Worm (Caenorhabditis elegans) whole organism, L3 larva: ENCODE results near the gene F59A1.16.
A peak's percentile ranks its signal among the peaks of the same experiment; 100 is the strongest.

Source experiments
- R02D3.7 ChIP-seq: fragments of 150-350 bp; optimal IDR thresholded peaks from 2 replicates; lab custom pipeline; 2014; ENCODE audit warnings: missing biosample characterization, missing genetic modification characterization
- ZK546.5 ChIP-seq: sonication (generic microtip); optimal IDR thresholded peaks from 2 replicates; lab custom pipeline; 2017; ENCODE audit warnings: missing biosample characterization, missing genetic modification characterization
- aly-2 ChIP-seq: fragments of 150-350 bp; optimal IDR thresholded peaks from 2 replicates; lab custom pipeline; 2014; ENCODE audit warnings: missing biosample characterization, missing genetic modification characterization
- ama-1 ChIP-seq: fragments of 150-350 bp; optimal IDR thresholded peaks from 2 replicates; lab custom pipeline; 2018
- ceh-28 ChIP-seq: fragments of 150-350 bp; optimal IDR thresholded peaks from 2 replicates; lab custom pipeline; 2014; ENCODE audit warnings: missing biosample characterization, missing genetic modification reagents, missing genetic modification characterization
- ceh-82 ChIP-seq: fragments of 150-350 bp; optimal IDR thresholded peaks from 2 replicates; lab custom pipeline; 2014; ENCODE audit warnings: missing biosample characterization, missing genetic modification characterization
- daf-12 ChIP-seq: fragments of 150-350 bp; optimal IDR thresholded peaks from 2 replicates; lab custom pipeline; 2014; ENCODE audit warnings: missing biosample characterization, missing genetic modification reagents, missing genetic modification characterization
- egl-5 ChIP-seq: fragments of 150-350 bp; optimal IDR thresholded peaks from 2 replicates; lab custom pipeline; 2017; ENCODE audit warnings: missing biosample characterization, missing genetic modification reagents, missing genetic modification characterization, inconsistent platforms
- elt-1 ChIP-seq: fragments of 150-350 bp; optimal IDR thresholded peaks from 2 replicates; lab custom pipeline; 2014; ENCODE audit warnings: missing biosample characterization, missing genetic modification characterization
- elt-2 ChIP-seq: sonication (generic microtip); optimal IDR thresholded peaks from 2 replicates; lab custom pipeline; 2016; ENCODE audit warnings: missing genetic modification reagents, mild to moderate bottlenecking, missing genetic modification characterization, missing compliant biosample characterization
- elt-3 ChIP-seq, 3 experiments: fragments of 150-350 bp in 1 of 3; sonication (generic microtip) in 2 of 3; optimal IDR thresholded peaks; 2 replicates in 2 of 3; 4 replicates in 1 of 3; lab custom pipeline; 2014 to 2017; ENCODE audit warnings: missing biosample characterization in 3 of 3, missing genetic modification characterization in 3 of 3
- eor-1 ChIP-seq, 2 experiments: fragments of 150-350 bp; optimal IDR thresholded peaks; 2 replicates each; lab custom pipeline; 2014 to 2018; ENCODE audit warnings: missing biosample characterization in 2 of 2, missing genetic modification characterization in 2 of 2
- fkh-10 ChIP-seq: sonication (generic microtip); optimal IDR thresholded peaks from 2 replicates; lab custom pipeline; 2017; ENCODE audit warnings: missing biosample characterization, missing genetic modification reagents, missing genetic modification characterization
- fkh-2 ChIP-seq: fragments of 150-350 bp; optimal IDR thresholded peaks from 2 replicates; lab custom pipeline; 2014; ENCODE audit warnings: missing biosample characterization, missing genetic modification reagents, missing genetic modification characterization
- fos-1 ChIP-seq: fragments of 150-350 bp; optimal IDR thresholded peaks from 2 replicates; lab custom pipeline; 2014; ENCODE audit warnings: missing biosample characterization, missing genetic modification characterization
- hmg-11 ChIP-seq: sonication (generic microtip); optimal IDR thresholded peaks from 2 replicates; lab custom pipeline; 2016; ENCODE audit warnings: missing genetic modification characterization, missing compliant biosample characterization
- jun-1 ChIP-seq: fragments of 150-350 bp; optimal IDR thresholded peaks from 2 replicates; lab custom pipeline; 2014; ENCODE audit warnings: missing biosample characterization, missing genetic modification reagents, missing genetic modification characterization
- lin-15B ChIP-seq: fragments of 150-350 bp; optimal IDR thresholded peaks from 2 replicates; lab custom pipeline; 2014; ENCODE audit warnings: missing biosample characterization, missing genetic modification characterization
- lin-39 ChIP-seq: fragments of 150-350 bp; optimal IDR thresholded peaks from 2 replicates; lab custom pipeline; 2018; ENCODE audit warnings: missing biosample characterization, missing genetic modification reagents, missing genetic modification characterization
- mdl-1 ChIP-seq: fragments of 150-350 bp; optimal IDR thresholded peaks from 2 replicates; lab custom pipeline; 2014; ENCODE audit warnings: missing biosample characterization, missing genetic modification characterization
- nfya-1 ChIP-seq: sonication (generic microtip); optimal IDR thresholded peaks from 2 replicates; lab custom pipeline; 2017; ENCODE audit warnings: missing genetic modification characterization, mild to moderate bottlenecking, missing compliant biosample characterization, antibody characterized with exemption, moderate library complexity; ENCODE audit not compliant: insufficient read depth
- nhr-11 ChIP-seq: fragments of 150-350 bp; optimal IDR thresholded peaks from 2 replicates; lab custom pipeline; 2014; ENCODE audit warnings: missing biosample characterization, missing genetic modification characterization
- nhr-12 ChIP-seq: fragments of 150-350 bp; optimal IDR thresholded peaks from 2 replicates; lab custom pipeline; 2014; ENCODE audit warnings: missing biosample characterization, missing genetic modification characterization
- nhr-237 ChIP-seq: fragments of 150-350 bp; optimal IDR thresholded peaks from 2 replicates; lab custom pipeline; 2014; ENCODE audit warnings: missing biosample characterization, missing genetic modification characterization
- nhr-25 ChIP-seq: sonication (generic microtip); optimal IDR thresholded peaks from 2 replicates; lab custom pipeline; 2017; ENCODE audit warnings: missing biosample characterization, missing genetic modification characterization
- nhr-28 ChIP-seq: fragments of 150-350 bp; optimal IDR thresholded peaks from 2 replicates; lab custom pipeline; 2014; ENCODE audit warnings: missing biosample characterization, missing genetic modification characterization
- nhr-43 ChIP-seq: sonication (generic microtip); optimal IDR thresholded peaks from 2 replicates; lab custom pipeline; 2016; ENCODE audit warnings: mild to moderate bottlenecking, missing genetic modification characterization, missing compliant biosample characterization; ENCODE audit not compliant: poor library complexity, severe bottlenecking
- nhr-67 ChIP-seq: fragments of 150-350 bp; optimal IDR thresholded peaks from 2 replicates; lab custom pipeline; 2014; ENCODE audit warnings: missing biosample characterization, missing genetic modification characterization
- nhr-76 ChIP-seq: fragments of 150-350 bp; sonication (generic microtip); optimal IDR thresholded peaks from 5 replicates; lab custom pipeline; 2014; ENCODE audit warnings: missing biosample characterization, missing genetic modification characterization
- nhr-77 ChIP-seq: fragments of 150-350 bp; optimal IDR thresholded peaks from 2 replicates; lab custom pipeline; 2014; ENCODE audit warnings: missing biosample characterization, missing genetic modification characterization
- pqm-1 ChIP-seq: fragments of 150-350 bp; optimal IDR thresholded peaks from 2 replicates; lab custom pipeline; 2017; ENCODE audit warnings: missing biosample characterization, missing genetic modification characterization, inconsistent platforms
- skn-1 ChIP-seq: fragments of 150-350 bp; optimal IDR thresholded peaks from 2 replicates; lab custom pipeline; 2014; ENCODE audit warnings: missing biosample characterization, missing genetic modification characterization
- snpc-4 ChIP-seq: fragments of 150-350 bp; optimal IDR thresholded peaks from 2 replicates; lab custom pipeline; 2014; ENCODE audit warnings: missing biosample characterization, missing genetic modification characterization
- tbx-2 ChIP-seq: sonication (generic microtip); optimal IDR thresholded peaks from 2 replicates; lab custom pipeline; 2016; ENCODE audit warnings: mild to moderate bottlenecking, missing genetic modification characterization, missing compliant biosample characterization
- unc-39 ChIP-seq: sonication (generic microtip); optimal IDR thresholded peaks from 4 replicates; lab custom pipeline; 2017; ENCODE audit warnings: missing biosample characterization, missing genetic modification characterization
- unc-62 ChIP-seq: fragments of 150-350 bp; sonication (generic microtip); optimal IDR thresholded peaks from 4 replicates; lab custom pipeline; 2014; ENCODE audit warnings: missing biosample characterization, missing genetic modification reagents, missing genetic modification characterization

Gene F59A1.16

DNA sequence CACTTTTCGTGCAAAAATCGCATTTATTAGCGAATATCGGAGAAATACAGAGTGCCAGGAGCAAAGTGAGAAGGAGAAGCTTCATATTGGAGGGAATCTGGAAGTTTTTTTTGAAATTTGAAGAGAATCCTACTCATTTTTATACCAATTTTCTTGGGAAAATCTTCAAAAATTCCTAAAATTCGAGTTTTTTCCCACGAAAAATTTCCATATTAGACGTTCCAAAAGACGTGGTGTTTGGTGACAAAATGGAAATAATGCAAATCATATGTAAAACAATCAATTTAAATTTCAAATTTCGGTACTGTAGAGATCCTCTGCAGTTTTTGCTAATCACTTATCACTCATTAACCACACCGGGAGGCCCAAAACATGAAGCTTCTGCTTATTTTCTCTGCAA, at the start of gene F59A1.16, which contains the start of gene F59A1.6:
F59A1.16 (minus strand) TSS at position 101 of the 400 bp plus-strand sequence.
F59A1.6 (plus strand) TSS at position 285 of the 400 bp plus-strand sequence.
- TF ChIP-seq nhr-12 (tag; lab: Kevin White, UChicago) (no peak), nhr-43 (tag; lab: Kevin White, UChicago) (no peak)

DNA sequence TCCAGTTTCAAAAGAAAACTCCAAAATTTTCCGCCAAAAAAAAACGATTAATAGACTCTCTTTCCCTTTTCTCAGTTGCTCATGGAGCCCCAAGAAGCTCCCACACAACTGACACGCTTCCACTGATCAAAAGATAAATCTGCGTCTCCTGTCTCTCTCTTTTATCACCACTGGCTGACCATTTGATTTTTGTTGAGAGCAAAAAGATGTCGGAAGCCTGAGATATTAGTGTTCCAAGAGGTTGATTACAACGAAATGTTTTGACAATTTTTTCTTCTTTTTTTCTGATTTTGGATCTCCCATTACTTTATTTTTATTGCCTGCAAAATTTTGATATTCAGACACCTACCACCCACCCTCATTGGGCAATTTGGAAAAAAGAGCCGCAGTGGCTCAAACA, 47.8 kb upstream of the F59A1.16 start, which contains the start of gene twk-42:
twk-42 (minus strand) TSS at position 101 of the 400 bp plus-strand sequence.
- TF ChIP-seq fkh-2 (no peak), ama-1 (no peak), daf-12 (no peak), elt-2 (tag; lab: Kevin White, UChicago) (no peak), nhr-237 (no peak), ceh-82 (no peak), nfya-1 (no peak), lin-15B (tag; lab: Kevin White, UChicago) (no peak), lin-39 (tag; lab: Kevin White, UChicago) (no peak), nhr-77 (tag; lab: Kevin White, UChicago) (no peak), eor-1 (tag; optimal IDR thresholded peaks at IDR 0.05; lab: Kevin White, UChicago) (no peak), nhr-76 (tag; lab: Kevin White, UChicago) (no peak), R02D3.7 (tag; lab: Kevin White, UChicago) (no peak), hmg-11 (no peak), elt-3 (tag; optimal IDR thresholded peaks at IDR 0.05; lab: Kevin White, UChicago) (no peak), jun-1 (tag; lab: Kevin White, UChicago) (no peak), elt-1 (tag; lab: Kevin White, UChicago) (no peak), nhr-12 (tag; lab: Kevin White, UChicago) (no peak), tbx-2 (no peak)

DNA sequence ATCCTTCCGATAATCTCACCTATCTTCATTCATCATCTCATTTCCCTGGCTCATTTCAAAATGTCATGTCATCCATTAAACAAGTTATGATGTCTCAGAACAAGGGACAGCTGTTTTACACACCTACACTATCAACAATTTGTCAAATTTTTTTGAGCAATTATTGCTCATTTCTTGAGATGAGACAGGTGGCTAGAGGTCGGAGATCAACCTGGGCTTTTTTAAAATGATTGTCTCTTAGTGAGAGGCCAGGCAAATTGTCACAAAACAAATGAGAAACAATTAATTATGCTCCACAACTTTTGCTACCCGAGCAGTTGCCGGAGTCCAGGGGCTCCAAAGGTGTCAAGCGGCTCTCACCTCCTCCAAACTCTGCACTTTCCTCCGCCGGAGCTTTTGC, 44.0 kb upstream of the F59A1.16 start:
- TF ChIP-seq unc-62 (GFP tag; lab: Kevin White, UChicago) (no peak), fkh-2 (no peak), ZK546.5 (tag; lab: Kevin White, UChicago) (no peak), nhr-11 (tag; lab: Kevin White, UChicago) (peak; percentile 58), fkh-10 (GFP tag; lab: Kevin White, UChicago) (no peak), elt-2 (tag; lab: Kevin White, UChicago) (no peak), nfya-1 (no peak), egl-5 (peak; percentile 57), lin-39 (tag; lab: Kevin White, UChicago) (peak; percentile 51), snpc-4 (tag; lab: Kevin White, UChicago) (no peak), ceh-28 (tag; lab: Kevin White, UChicago) (no peak), pqm-1 (tag; lab: Kevin White, UChicago) (no peak), fos-1 (tag; lab: Kevin White, UChicago) (no peak), nhr-76 (tag; lab: Kevin White, UChicago) (no peak), mdl-1 (tag; lab: Kevin White, UChicago) (no peak), elt-1 (tag; lab: Kevin White, UChicago) (no peak), skn-1 (tag; lab: Kevin White, UChicago) (no peak), nhr-25 (tag; lab: Kevin White, UChicago) (no peak), aly-2 (no peak), ceh-82 (no peak), tbx-2 (no peak)

DNA sequence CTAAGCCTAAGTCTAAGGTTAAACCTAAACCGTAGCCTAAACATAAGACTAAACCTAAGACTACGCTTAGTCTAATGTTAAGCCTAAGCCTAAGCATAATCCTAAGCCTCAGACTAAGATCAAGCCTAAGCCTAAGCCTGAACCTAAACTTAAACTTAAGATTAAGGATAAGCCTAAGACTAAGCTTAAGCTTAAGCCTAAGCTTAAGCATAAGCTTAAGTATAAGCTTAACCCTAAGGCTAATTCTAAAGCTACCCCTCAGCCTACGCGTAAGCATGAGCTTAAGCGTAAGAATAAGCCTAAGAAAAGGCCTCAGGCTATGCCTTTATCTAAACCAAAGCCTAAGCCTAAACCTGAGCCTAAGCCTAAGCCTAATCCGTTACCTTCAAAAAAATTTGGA, 43.6 kb upstream of the F59A1.16 start:
- TF ChIP-seq elt-3 (tag; optimal IDR thresholded peaks at IDR 0.05; lab: Kevin White, UChicago), result no peak
- no peak for TF ChIP-seq unc-62 (GFP tag; lab: Kevin White, UChicago)
- TF ChIP-seq nhr-77 (tag; lab: Kevin White, UChicago), result no peak
- no peak for TF ChIP-seq pqm-1 (tag; lab: Kevin White, UChicago)
- TF ChIP-seq nhr-76 (tag; lab: Kevin White, UChicago), result no peak
- no peak for TF ChIP-seq nhr-28 (tag; lab: Kevin White, UChicago)
- no peak for TF ChIP-seq ceh-28 (tag; lab: Kevin White, UChicago)
- no peak for TF ChIP-seq fkh-2
- TF ChIP-seq jun-1 (tag; lab: Kevin White, UChicago), result no peak
- no peak for TF ChIP-seq unc-39 (tag; lab: Kevin White, UChicago)
- TF ChIP-seq nhr-11 (tag; lab: Kevin White, UChicago), result no peak
- no peak for TF ChIP-seq nhr-67 (tag; lab: Kevin White, UChicago)
- no peak for TF ChIP-seq nhr-237
- TF ChIP-seq tbx-2, result no peak
- no peak for TF ChIP-seq mdl-1 (tag; lab: Kevin White, UChicago)
